Fruit fly (Drosophila melanogaster) whole organism, wandering third instar larva: ENCODE measurements around the gene CG12590.

Experiments
- Abd-B ChIP-seq: fragments of >200 bp; optimal IDR thresholded peaks from 2 replicates; lab custom pipeline; 2017; ENCODE audit warnings: missing biosample characterization, missing genetic modification characterization
- CG32264 ChIP-seq: fragments of 200-800 bp; sonication (Bioruptor generic); optimal IDR thresholded peaks from 2 replicates; lab custom pipeline; 2016; ENCODE audit warnings: missing biosample characterization, missing genetic modification characterization
- CG9705 ChIP-seq: fragments of 200-800 bp; sonication (Bioruptor generic); optimal IDR thresholded peaks from 2 replicates; lab custom pipeline; 2018; ENCODE audit warnings: missing biosample characterization, mild to moderate bottlenecking, missing genetic modification characterization
- Dfd ChIP-seq: fragments of >200 bp; optimal IDR thresholded peaks from 2 replicates; lab custom pipeline; 2017; ENCODE audit warnings: missing biosample characterization, missing genetic modification characterization
- Dif ChIP-seq: fragments of 200-275, 200-300 bp; sonication (Bioruptor generic); optimal IDR thresholded peaks from 2 replicates; lab custom pipeline; 2018; ENCODE audit warnings: missing biosample characterization, missing genetic modification characterization; ENCODE audit not compliant: partially characterized antibody
- GATAd ChIP-seq: sonication (Bioruptor generic); optimal IDR thresholded peaks from 2 replicates; lab custom pipeline; 2016; ENCODE audit warnings: missing biosample characterization, missing genetic modification characterization
- HLH106 ChIP-seq: fragments of 200-800 bp; optimal IDR thresholded peaks from 3 replicates; lab custom pipeline; 2019; ENCODE audit warnings: missing biosample characterization, mild to moderate bottlenecking, missing genetic modification characterization, moderate library complexity
- Hnf4 ChIP-seq: fragments of 200-800 bp; sonication (Bioruptor generic); optimal IDR thresholded peaks from 2 replicates; lab custom pipeline; 2016; ENCODE audit warnings: missing biosample characterization, mild to moderate bottlenecking, missing genetic modification characterization
- Hr78 ChIP-seq: fragments of >200 bp; optimal IDR thresholded peaks from 2 replicates; lab custom pipeline; 2017; ENCODE audit warnings: missing biosample characterization, missing genetic modification characterization
- Hr83 ChIP-seq: fragments of 200-300 bp; sonication (Bioruptor generic); optimal IDR thresholded peaks from 2 replicates; lab custom pipeline; 2016; ENCODE audit warnings: missing biosample characterization, mild to moderate bottlenecking, missing genetic modification characterization, moderate library complexity; ENCODE audit not compliant: poor library complexity, severe bottlenecking
- Jra ChIP-seq: sonication (Bioruptor generic); optimal IDR thresholded peaks from 2 replicates; lab custom pipeline; 2016; ENCODE audit warnings: missing biosample characterization, missing genetic modification characterization
- Mio ChIP-seq: sonication (Bioruptor generic); optimal IDR thresholded peaks from 2 replicates; lab custom pipeline; 2016; ENCODE audit warnings: missing biosample characterization, missing genetic modification characterization
- Myc ChIP-seq: fragments of >200 bp; optimal IDR thresholded peaks from 2 replicates; lab custom pipeline; 2017
- N ChIP-seq: fragments of >200 bp; optimal IDR thresholded peaks from 2 replicates; lab custom pipeline; 2018; ENCODE audit warnings: missing biosample characterization, missing external identifiers, missing genetic modification characterization
- OdsH ChIP-seq: fragments of 200-800 bp; sonication (Bioruptor generic); optimal IDR thresholded peaks from 2 replicates; lab custom pipeline; 2016; ENCODE audit warnings: missing biosample characterization, mild to moderate bottlenecking, missing genetic modification characterization
- Rel ChIP-seq, 2 experiments: fragments of 200-800 bp; sonication (Bioruptor generic) in 1 of 2; optimal IDR thresholded peaks; 2 replicates in 1 of 2; 3 replicates in 1 of 2; lab custom pipeline; 2016 to 2019; ENCODE audit warnings: mild to moderate bottlenecking in 2 of 2, missing biosample characterization in 2 of 2, missing genetic modification characterization in 2 of 2, moderate library complexity in 1 of 2
- Sp1 ChIP-seq: fragments of 200-800 bp; sonication (Bioruptor generic); optimal IDR thresholded peaks from 3 replicates; lab custom pipeline; 2019; ENCODE audit warnings: missing biosample characterization, mild to moderate bottlenecking, missing genetic modification characterization, moderate library complexity
- Vsx2 ChIP-seq: fragments of 200-300, 225-300 bp; sonication (Bioruptor generic); optimal IDR thresholded peaks from 2 replicates; lab custom pipeline; 2018; ENCODE audit warnings: missing biosample characterization, missing genetic modification characterization; ENCODE audit not compliant: partially characterized antibody
- br ChIP-seq: fragments of 200-800 bp; sonication (Bioruptor generic); optimal IDR thresholded peaks from 2 replicates; lab custom pipeline; 2016; ENCODE audit warnings: missing biosample characterization, missing genetic modification characterization
- brk ChIP-seq: fragments of 200-800 bp; sonication (Bioruptor generic); optimal IDR thresholded peaks from 2 replicates; lab custom pipeline; 2016; ENCODE audit warnings: missing biosample characterization, mild to moderate bottlenecking, missing genetic modification characterization
- dl ChIP-seq, 2 experiments: fragments of 175-275, 200-275 bp in 1 of 2; fragments of 200-275 bp in 1 of 2; sonication (Bioruptor generic); optimal IDR thresholded peaks; lab custom pipeline; 2018; ENCODE audit warnings: mild to moderate bottlenecking in 2 of 2, missing biosample characterization in 2 of 2, missing genetic modification characterization in 2 of 2, moderate library complexity in 2 of 2; ENCODE audit not compliant: partially characterized antibody in 2 of 2, insufficient read depth in 1 of 2
- dsf ChIP-seq: sonication (Bioruptor generic); optimal IDR thresholded peaks from 2 replicates; lab custom pipeline; 2016; ENCODE audit warnings: missing biosample characterization, missing genetic modification characterization, borderline replicate concordance
- ey ChIP-seq: fragments of 200-800 bp; sonication (Bioruptor generic); optimal IDR thresholded peaks from 2 replicates; lab custom pipeline; 2016; ENCODE audit warnings: missing biosample characterization, missing genetic modification characterization
- foxo ChIP-seq, 2 experiments: fragments of 200-800 bp; sonication (Bioruptor generic); optimal IDR thresholded peaks; 2 replicates in 1 of 2; 3 replicates in 1 of 2; lab custom pipeline; 2016 to 2017; ENCODE audit warnings: missing biosample characterization in 2 of 2, missing genetic modification characterization in 2 of 2
- fru ChIP-seq: fragments of 200-800 bp; sonication (Bioruptor generic); optimal IDR thresholded peaks from 3 replicates; lab custom pipeline; 2016; ENCODE audit warnings: missing biosample characterization, mild to moderate bottlenecking, missing genetic modification characterization
- h ChIP-seq: fragments of 200-800 bp; sonication (Bioruptor generic); optimal IDR thresholded peaks from 3 replicates; lab custom pipeline; 2016; ENCODE audit warnings: missing biosample characterization, mild to moderate bottlenecking, missing genetic modification characterization
- jim ChIP-seq: fragments of 175-275, 200-325 bp; sonication (Bioruptor generic); optimal IDR thresholded peaks from 2 replicates; lab custom pipeline; 2016; ENCODE audit warnings: missing biosample characterization, mild to moderate bottlenecking, missing genetic modification characterization
- lola ChIP-seq: fragments of >200 bp; optimal IDR thresholded peaks from 2 replicates; lab custom pipeline; 2017; ENCODE audit warnings: missing biosample characterization, missing genetic modification characterization
- pan ChIP-seq: fragments of >200 bp; optimal IDR thresholded peaks from 2 replicates; lab custom pipeline; 2017
- rgr ChIP-seq: fragments of 200-800 bp; sonication (Bioruptor generic); optimal IDR thresholded peaks from 3 replicates; lab custom pipeline; 2016; ENCODE audit warnings: missing biosample characterization, mild to moderate bottlenecking, missing genetic modification characterization
- sage ChIP-seq: fragments of 200-800 bp; sonication (Bioruptor generic); optimal IDR thresholded peaks from 2 replicates; lab custom pipeline; 2016; ENCODE audit warnings: missing biosample characterization, mild to moderate bottlenecking, missing genetic modification characterization
- sv ChIP-seq: fragments of 200-800 bp; sonication (Bioruptor generic); optimal IDR thresholded peaks from 3 replicates; lab custom pipeline; 2016; ENCODE audit warnings: missing biosample characterization, missing genetic modification characterization
- usp ChIP-seq: fragments of >200 bp; optimal IDR thresholded peaks from 2 replicates; lab custom pipeline; 2017; ENCODE audit warnings: missing biosample characterization, missing genetic modification characterization
- woc ChIP-seq: sonication (Bioruptor generic); optimal IDR thresholded peaks from 2 replicates; lab custom pipeline; 2016; ENCODE audit warnings: missing biosample characterization, mild to moderate bottlenecking, missing genetic modification characterization

Gene CG12590

DNA sequence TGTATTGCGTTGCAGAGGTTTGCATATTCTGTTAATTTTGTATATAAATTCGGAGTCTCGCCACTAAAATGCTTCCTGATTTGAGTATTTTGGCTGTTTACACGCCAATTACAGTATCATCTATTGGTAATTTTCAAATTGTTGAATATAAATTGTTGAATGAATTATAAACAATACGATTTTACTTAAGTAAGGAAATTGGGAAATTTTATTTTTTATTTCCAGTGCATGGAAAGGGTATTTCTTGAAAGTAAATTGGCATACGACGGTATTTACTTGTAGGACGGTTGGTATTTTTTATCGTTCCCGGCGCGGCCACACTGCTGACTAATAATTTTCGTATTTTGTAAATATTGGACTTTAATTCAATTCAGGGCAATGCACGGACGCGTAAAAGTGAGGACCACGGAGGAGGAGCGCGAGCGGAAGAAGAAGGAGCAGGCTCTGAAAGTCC, 31.6 kb upstream of the CG12590 start, which contains the start of gene RabGGTa (continued):
- TF ChIP-seq Hr78 (GFP tag; lab: Kevin White, UChicago) (no peak), CG9705 (GFP tag; lab: Kevin White, UChicago) (peak; percentile 11), h (peak; percentile 51)

- TF ChIP-seq ey (GFP tag; lab: Kevin White, UChicago) (no peak), Vsx2 (GFP tag; lab: Kevin White, UChicago) (no peak), Mio (no peak), N (GFP tag; lab: Kevin White, UChicago) (no peak), Rel (GFP tag; optimal IDR thresholded peaks at IDR 0.05; lab: Kevin White, UChicago) (no peak), Rel (tag; optimal IDR thresholded peaks at IDR 0.05; lab: Kevin White, UChicago) (no peak), fru (GFP tag; lab: Kevin White, UChicago) (no peak), Abd-B (no peak), sv (GFP tag; lab: Kevin White, UChicago) (no peak), Dfd (GFP tag; lab: Kevin White, UChicago) (no peak), Hnf4 (GFP tag; lab: Kevin White, UChicago) (no peak)
Observed at dm6 chr3R:5138889-5139288, 20.5 kb upstream of the CG12590 start, which contains the start of gene CG12589. TSS of gene CG12589 (minus strand) at chr3R:5138989.

DNA sequence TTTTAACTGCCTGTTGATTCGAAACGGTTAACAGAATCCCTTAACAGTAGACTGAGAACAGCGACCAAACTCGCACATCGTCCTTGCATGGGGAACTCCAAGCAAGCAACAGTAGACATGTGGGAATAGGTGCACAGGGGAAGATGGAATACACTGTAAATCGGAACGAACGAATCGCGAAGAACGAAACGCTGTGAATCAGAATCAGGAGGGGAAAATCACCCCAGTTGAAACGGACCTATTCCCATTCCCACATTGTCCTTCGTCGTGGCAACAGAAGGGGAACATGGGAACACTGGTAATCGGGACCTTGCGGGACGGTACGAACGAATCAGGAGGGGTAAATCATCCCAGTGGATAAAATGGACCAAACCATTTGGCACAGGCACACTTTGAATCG, 8.9 kb upstream of the CG12590 start, which contains the start of gene dpr16:
Gene dpr16 (plus strand): TSS at position 386 of the 400 bp plus-strand sequence.
- TF ChIP-seq dl (GFP tag; optimal IDR thresholded peaks at IDR 0.05; lab: Kevin White, UChicago; ENCODE audit: insufficient read depth in 1 of 2, partially characterized antibody in 2 of 2) = peak; percentile 2 to 42
- no peak for TF ChIP-seq ey (GFP tag; lab: Kevin White, UChicago)
- TF ChIP-seq Dfd (GFP tag; lab: Kevin White, UChicago) = no peak
- TF ChIP-seq brk (GFP tag; lab: Kevin White, UChicago) = no peak
- TF ChIP-seq Myc = peak; percentile 55
- TF ChIP-seq GATAd (GFP tag; lab: Kevin White, UChicago) = no peak
- no peak for TF ChIP-seq sv (GFP tag; lab: Kevin White, UChicago)
- TF ChIP-seq br = no peak
- peak; percentile 80 for TF ChIP-seq Vsx2 (GFP tag; lab: Kevin White, UChicago)
- no peak for TF ChIP-seq CG9705 (GFP tag; lab: Kevin White, UChicago)
- TF ChIP-seq Hnf4 (GFP tag; lab: Kevin White, UChicago) = no peak
- TF ChIP-seq h = no peak
- no peak for TF ChIP-seq sage (GFP tag; lab: Kevin White, UChicago)
- TF ChIP-seq HLH106 = no peak
- no peak for TF ChIP-seq Jra (GFP tag; lab: Kevin White, UChicago)
- TF ChIP-seq CG32264 (GFP tag; lab: Kevin White, UChicago) = no peak
- no peak for TF ChIP-seq Rel (GFP tag; optimal IDR thresholded peaks at IDR 0.05; lab: Kevin White, UChicago)
- no peak for TF ChIP-seq Rel (tag; optimal IDR thresholded peaks at IDR 0.05; lab: Kevin White, UChicago)
- TF ChIP-seq OdsH = no peak
- TF ChIP-seq Abd-B = no peak
- no peak for TF ChIP-seq rgr (GFP tag; lab: Kevin White, UChicago)
- no peak for TF ChIP-seq Mio
- TF ChIP-seq Hr83 (GFP tag; lab: Kevin White, UChicago) = no peak
- no peak for TF ChIP-seq jim (GFP tag; lab: Kevin White, UChicago)
- no peak for TF ChIP-seq pan
- no peak for TF ChIP-seq N (GFP tag; lab: Kevin White, UChicago)
- no peak for TF ChIP-seq Sp1 (GFP tag; lab: Kevin White, UChicago)
- TF ChIP-seq usp (GFP tag; lab: Kevin White, UChicago) = no peak
- TF ChIP-seq lola (GFP tag; lab: Kevin White, UChicago) = no peak
- no peak for TF ChIP-seq woc (GFP tag; lab: Kevin White, UChicago)
- no peak for TF ChIP-seq dsf (GFP tag; lab: Kevin White, UChicago)
- no peak for TF ChIP-seq foxo (GFP tag; optimal IDR thresholded peaks at IDR 0.05; lab: Kevin White, UChicago)
- peak; percentile 84 for TF ChIP-seq Dif (GFP tag; lab: Kevin White, UChicago)

DNA sequence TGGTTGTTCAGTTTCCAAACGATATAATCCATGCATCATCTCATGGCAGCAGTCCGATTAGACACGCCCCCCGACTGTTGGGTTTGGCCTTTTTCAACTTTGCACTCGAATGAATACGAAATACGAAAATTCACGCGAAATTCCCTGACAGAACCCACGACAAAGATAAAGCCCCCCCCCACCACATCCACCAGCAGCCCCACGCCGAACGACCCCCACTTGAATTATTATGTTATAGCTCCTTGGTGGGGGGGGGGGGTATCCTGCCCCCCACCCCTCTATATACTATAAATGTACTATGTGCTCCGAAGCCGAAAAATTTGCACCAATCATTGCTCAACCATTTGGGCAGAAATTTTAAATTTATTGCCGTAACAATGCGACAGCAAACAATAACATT, 2.8 kb downstream of the CG12590 start:
- TF ChIP-seq pan (no peak), Dfd (GFP tag; lab: Kevin White, UChicago) (peak; percentile 68)
